Fruit fly (Drosophila melanogaster) ovary, adult (tissue): ENCODE measurements around the gene Pph13.

ENCODE experiments used
- CG17801 ChIP-seq: fragments of 200-800 bp; optimal IDR thresholded peaks from 2 replicates; lab custom pipeline; 2019; ENCODE audit warnings: missing biosample characterization, mild to moderate bottlenecking, missing genetic modification characterization, moderate library complexity; ENCODE audit not compliant: partially characterized antibody

Gene Pph13

DNA sequence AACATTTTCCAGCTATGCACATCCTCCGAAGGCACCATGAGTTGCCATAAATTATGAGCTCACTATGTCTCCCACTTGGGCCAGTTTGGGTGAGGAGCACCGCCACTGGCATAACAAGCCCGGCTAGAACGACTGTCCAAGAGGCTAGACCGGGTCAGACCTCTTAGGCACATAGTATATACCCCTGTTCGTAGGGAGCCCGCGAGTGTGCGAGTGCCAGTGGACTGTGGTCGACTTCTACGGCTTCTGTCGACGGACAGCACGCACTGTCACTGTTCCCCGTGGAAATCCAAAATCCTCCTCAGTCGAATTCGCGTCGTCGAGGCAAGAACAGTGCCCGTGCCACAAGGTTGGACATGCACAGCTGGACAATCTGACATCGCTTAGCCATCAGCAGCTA is at the start of gene Pph13:
Pph13 (plus strand) TSS at position 301 of the 400 bp plus-strand sequence.
- no peak for TF ChIP-seq CG17801 (GFP tag; lab: Kevin White, UChicago)

DNA sequence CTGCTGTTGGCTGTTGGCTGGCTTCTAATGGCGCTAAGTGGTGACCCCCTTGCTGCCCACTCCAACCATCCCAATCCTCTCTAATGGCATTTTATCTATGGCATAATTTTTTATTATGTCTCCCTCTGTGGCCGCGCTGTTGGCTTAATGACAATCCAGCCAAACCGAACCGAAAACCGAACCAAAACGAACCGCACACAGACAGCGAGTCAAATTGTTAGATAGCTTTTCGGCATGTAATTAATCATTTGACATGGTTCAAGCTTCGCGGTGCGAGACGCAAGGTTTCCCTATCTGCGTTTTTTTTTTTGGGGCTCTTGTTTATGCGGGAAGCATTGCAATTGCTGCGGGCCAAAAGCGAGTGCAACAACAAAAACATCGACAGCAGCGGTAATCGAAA is 49.6 kb upstream of the Pph13 start:
- no peak for TF ChIP-seq CG17801 (GFP tag; lab: Kevin White, UChicago)

DNA sequence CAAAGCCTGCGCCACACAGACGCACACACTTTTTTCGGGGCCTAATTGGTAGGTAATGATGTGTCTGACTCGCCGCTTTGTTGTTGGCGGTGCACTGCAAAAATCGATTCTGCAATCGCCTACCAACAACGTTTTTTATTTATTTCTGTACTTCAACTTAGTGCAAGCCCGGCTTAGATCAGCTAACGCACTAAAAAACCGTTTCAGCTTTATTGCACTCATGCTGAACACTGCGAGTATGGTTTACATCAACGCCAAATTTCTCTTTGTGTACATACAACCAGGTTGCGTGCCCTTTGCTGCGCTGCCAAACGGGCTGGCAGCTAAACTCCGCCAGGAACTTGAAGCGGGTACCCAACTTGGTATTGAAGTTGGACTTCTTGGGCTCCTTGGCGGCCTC is 47.0 kb upstream of the Pph13 start:
- TF ChIP-seq CG17801 (GFP tag; lab: Kevin White, UChicago), result no peak

dm6 chr2L:533734-534133 is 43.6 kb upstream of the Pph13 start:
- TF ChIP-seq CG17801 (GFP tag; lab: Kevin White, UChicago), result no peak

dm6 chr2L:540572-541210 is 36.6 kb upstream of the Pph13 start:
- peak; percentile 29 for TF ChIP-seq CG17801 (GFP tag; lab: Kevin White, UChicago)

DNA sequence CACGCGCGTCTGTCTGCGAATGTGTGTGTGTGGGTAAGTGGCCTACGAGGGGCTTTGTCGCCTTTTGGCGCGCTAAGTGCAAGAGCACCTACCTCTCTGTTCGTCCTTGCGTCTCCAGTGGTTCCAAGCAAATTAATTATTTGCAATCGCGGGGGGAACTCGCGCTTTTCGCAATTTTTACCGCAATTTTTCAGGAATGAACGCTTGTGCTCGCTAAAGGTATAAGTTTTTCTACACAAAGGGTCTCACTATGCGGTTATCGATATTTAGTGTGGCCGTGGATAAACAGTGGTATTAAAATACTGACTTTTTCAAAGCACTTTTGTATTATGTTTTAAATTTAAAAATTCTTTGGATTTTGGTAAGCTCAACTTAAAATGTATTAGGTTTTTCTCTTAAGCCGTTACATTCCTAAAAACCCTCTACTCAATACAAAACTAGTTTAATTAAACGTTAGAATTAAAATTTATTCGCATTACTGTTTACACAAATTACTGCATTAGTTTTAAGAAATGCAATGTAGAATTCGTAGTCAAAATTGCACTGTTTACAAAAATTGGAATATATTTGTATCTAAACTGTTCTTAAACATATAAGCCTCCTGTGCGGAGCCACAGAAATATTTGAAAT is 34.8 kb upstream of the Pph13 start, which contains the start of gene lwr:
lwr (minus strand) TSS at position 243 of the 630 bp plus-strand sequence.
- no peak for TF ChIP-seq CG17801 (GFP tag; lab: Kevin White, UChicago)

DNA sequence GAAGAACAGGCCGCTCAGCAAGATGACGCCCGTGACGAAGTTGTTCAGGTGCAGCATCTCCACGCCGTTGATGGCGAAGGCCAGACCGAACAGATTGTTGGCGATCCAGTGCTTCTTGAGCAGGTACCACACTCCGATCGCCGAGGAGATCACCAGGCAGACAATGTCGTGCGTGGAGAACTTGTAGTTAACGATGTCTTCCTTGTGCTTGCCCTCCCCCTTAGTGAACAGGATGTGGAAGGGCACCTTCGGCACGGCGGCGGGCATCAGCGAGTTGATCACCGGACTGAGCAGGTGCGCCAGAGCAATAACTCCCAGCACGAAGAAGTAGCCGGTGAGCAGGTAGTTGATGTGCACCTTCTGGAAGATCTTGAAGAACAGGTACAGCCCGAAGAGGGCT is 33.5 kb upstream of the Pph13 start:
- no peak for TF ChIP-seq CG17801 (GFP tag; lab: Kevin White, UChicago)

DNA sequence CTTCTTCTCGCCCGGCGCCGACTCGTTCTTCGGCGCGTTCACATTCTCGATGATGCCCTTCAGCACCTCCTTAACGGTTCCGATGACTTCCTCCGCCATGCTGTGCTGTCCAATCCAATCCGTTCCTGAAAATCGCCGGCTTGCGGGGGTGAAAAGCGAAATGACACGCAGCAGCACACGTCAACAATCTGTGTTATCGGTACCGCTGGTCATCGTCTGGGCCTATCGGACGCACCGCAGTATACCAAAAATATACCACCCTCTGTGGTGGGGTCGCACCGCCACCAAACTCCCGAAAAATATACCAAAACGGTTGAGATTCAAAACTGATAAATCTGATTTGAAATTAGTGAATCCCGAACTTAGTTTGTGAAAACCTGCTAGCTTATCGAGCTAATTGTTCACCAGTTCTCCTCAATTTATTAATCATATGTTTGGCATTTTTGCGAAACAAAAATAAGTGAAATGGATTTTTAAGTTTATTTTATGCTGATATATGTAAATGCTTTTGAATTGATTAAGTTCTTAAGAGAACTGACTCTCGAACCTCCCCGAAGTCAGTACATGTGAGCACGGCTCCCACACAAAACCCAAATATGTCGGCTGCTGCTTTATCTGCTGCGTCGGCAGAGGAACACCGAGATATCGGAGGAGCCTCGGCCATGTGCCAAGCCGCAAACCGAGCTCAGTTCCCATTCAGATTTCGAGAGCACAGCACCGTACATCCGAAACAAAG is 32.7 kb upstream of the Pph13 start, which contains the start of the genes Spp and nAChRbeta3:
Spp (minus strand) TSS at position 210 of the 736 bp plus-strand sequence.
nAChRbeta3 (plus strand) TSS at position 686 of the 736 bp plus-strand sequence.
- TF ChIP-seq CG17801 (GFP tag; lab: Kevin White, UChicago), result no peak

- TF ChIP-seq CG17801 (GFP tag; lab: Kevin White, UChicago), result no peak
Measured at dm6 chr2L:547978-548377, 29.3 kb upstream of the Pph13 start.

DNA sequence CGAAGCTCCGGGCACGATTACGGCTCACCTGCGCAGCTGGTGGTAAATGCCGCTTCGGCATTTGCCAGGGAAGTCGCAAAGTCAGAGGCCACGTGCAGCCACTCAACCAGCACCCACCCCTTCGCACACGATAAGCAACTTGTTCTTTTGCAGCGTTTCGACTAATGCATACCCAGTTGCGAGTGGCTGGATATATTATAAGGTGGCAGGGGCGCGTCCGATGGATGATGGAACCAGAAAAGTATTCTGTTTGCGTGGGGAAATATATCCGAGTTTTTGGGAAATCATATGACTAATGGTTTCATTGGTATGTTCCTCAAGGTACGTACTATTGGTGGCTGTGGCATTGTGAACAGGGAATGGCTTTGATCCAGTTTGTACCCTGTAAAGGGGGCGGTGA is 27.6 kb upstream of the Pph13 start:
- TF ChIP-seq CG17801 (GFP tag; lab: Kevin White, UChicago), result no peak

- peak; percentile 30 for TF ChIP-seq CG17801 (GFP tag; lab: Kevin White, UChicago)
Measured at dm6 chr2L:552432-552929, 24.8 kb upstream of the Pph13 start, which contains the start of gene Ets21C. Gene Ets21C, minus strand, starts transcription at chr2L:552923.

DNA sequence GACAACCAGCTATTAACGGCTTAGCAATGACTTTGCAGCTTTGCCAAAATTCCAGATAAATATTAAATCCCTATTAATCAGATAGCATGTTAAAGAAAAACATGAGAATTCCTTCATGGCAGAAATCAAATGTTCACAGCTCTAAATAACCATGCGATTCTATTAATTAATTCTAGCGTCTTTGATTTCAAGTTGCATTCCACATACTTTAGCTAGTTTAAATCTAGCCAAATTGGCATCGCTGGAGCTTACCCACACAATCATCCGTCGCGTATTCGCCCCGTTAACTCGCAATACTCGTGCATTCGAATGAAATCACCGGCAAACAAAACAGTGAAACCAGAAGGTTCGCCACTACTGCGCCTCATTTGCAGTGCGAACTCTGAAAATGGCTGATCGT is 18.0 kb upstream of the Pph13 start, which contains the start of gene Tspo:
Tspo (plus strand) TSS at position 302 of the 400 bp plus-strand sequence.
- TF ChIP-seq CG17801 (GFP tag; lab: Kevin White, UChicago), result no peak

DNA sequence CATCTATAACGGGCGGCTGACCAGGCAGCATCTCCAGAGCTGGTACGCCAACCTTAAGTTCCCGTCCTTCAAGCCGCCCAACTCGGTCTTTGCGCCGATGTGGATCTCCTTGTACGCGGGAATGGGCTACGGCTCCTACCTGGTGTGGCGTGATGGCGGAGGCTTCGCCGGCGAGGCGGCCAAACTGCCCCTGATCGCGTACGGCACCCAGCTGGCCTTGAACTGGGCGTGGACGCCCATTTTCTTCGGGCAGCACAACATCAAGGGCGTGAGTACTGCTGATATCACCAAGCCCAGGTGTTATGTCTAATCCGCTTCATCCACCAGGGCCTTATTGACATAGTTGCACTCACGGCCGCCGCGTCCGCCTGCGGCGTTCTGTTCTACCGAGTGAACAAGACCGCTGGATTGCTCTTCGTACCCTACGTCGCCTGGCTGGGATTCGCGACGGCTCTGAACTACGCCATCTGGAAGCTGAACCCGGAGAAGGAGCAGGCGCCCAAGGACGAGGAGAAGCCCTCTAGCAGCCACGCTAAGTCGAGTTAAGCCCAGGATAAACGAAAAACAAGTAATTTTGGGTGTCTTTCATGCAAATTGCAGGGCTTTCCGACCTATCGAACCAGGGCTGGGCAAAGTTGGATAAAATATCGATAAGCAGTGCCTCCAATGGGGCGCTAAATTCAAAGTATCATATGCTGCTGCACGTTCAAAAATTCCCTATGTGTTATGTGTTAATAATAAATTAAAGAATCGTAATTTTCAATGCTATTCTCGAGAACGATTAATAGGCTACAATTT is 17.3 kb upstream of the Pph13 start, which contains the start of gene rempA:
rempA (minus strand) TSS at position 541 of the 798 bp plus-strand sequence.
- TF ChIP-seq CG17801 (GFP tag; lab: Kevin White, UChicago), result no peak

DNA sequence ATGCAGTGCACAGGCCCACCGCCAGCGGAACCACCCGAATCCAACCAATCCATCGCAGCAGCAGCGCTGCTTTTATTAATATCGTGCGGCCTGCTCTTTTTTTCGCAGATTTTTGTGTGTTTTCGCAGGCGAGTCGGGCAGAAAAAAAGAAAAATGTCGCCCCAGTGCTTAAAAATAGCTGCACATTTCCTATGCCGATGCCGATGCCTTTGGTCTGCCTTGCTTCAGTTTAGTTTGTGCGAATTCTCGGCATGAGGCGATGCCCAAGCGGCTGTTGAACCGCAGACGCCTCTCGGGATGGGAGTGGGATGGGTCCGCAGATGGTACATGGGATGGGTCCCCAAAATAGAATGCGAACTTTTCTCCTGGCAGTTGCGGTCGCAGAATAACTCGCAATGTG is 14.0 kb upstream of the Pph13 start:
- no peak for TF ChIP-seq CG17801 (GFP tag; lab: Kevin White, UChicago)
